Worm (Caenorhabditis elegans) whole organism, L4 larva: ENCODE results near the gene C33F10.11.
A peak's percentile ranks its signal among the peaks of the same experiment; 100 is the strongest.

ENCODE experiments used
- D1046.2 ChIP-seq: fragments of 200-800 bp; sonication (Bioruptor generic); IDR thresholded peaks from 2 replicates; pipeline ENCODE4 v1.3.6; 2022; ENCODE audit warnings: missing genetic modification characterization, missing compliant biosample characterization
- R02D3.7 ChIP-seq: fragments of 150-350 bp; sonication (generic microtip); optimal IDR thresholded peaks from 3 replicates; lab custom pipeline; 2014; ENCODE audit warnings: missing biosample characterization, missing genetic modification characterization
- T26A8.4 ChIP-seq: fragments of 200-800 bp; sonication (Bioruptor generic); IDR thresholded peaks from 2 replicates; pipeline ENCODE4 v1.3.6; 2022; ENCODE audit warnings: missing genetic modification characterization, missing compliant biosample characterization
- Y48G9A.11 ChIP-seq: fragments of 200-800 bp; sonication (Bioruptor generic); IDR thresholded peaks from 2 replicates; pipeline ENCODE4 v1.3.6; 2022; ENCODE audit warnings: missing genetic modification reagents, missing genetic modification characterization, missing compliant biosample characterization
- Y5F2A.4 ChIP-seq: fragments of 200-800 bp; sonication (Bioruptor generic); optimal IDR thresholded peaks from 2 replicates; lab custom pipeline; 2018; ENCODE audit warnings: mild to moderate bottlenecking, missing genetic modification characterization, missing compliant biosample characterization
- ZK337.2 ChIP-seq: fragments of 200-800 bp; sonication (Bioruptor generic); IDR thresholded peaks from 2 replicates; pipeline ENCODE4 v1.3.6; 2022; ENCODE audit warnings: missing genetic modification reagents, missing genetic modification characterization, missing compliant biosample characterization
- aha-1 ChIP-seq: fragments of 150-350 bp; peaks from one replicate; lab custom pipeline; 2014; ENCODE audit warnings: missing biosample characterization, missing genetic modification characterization
- aly-2 ChIP-seq: sonication (generic microtip); optimal IDR thresholded peaks from 2 replicates; lab custom pipeline; 2018; ENCODE audit warnings: missing biosample characterization, missing genetic modification characterization
- ceh-32 ChIP-seq: sonication (generic microtip); optimal IDR thresholded peaks from 2 replicates; lab custom pipeline; 2016; ENCODE audit warnings: mild to moderate bottlenecking, missing genetic modification characterization, missing compliant biosample characterization; ENCODE audit not compliant: poor library complexity
- ceh-62 ChIP-seq: sonication (generic microtip); optimal IDR thresholded peaks from 2 replicates; lab custom pipeline; 2017; ENCODE audit warnings: missing biosample characterization, missing genetic modification characterization
- dmd-8 ChIP-seq: fragments of 200-800 bp; sonication (Bioruptor generic); IDR thresholded peaks from 2 replicates; pipeline ENCODE4 v1.3.6; 2022; ENCODE audit warnings: missing genetic modification characterization, missing compliant biosample characterization
- dmd-9 ChIP-seq: fragments of 200-800 bp; sonication (Bioruptor generic); IDR thresholded peaks from 2 replicates; pipeline ENCODE4 v1.3.6; 2022; ENCODE audit warnings: missing genetic modification reagents, missing genetic modification characterization, missing compliant biosample characterization
- dve-1 ChIP-seq: sonication (generic microtip); optimal IDR thresholded peaks from 2 replicates; lab custom pipeline; 2017; ENCODE audit warnings: antibody characterized with exemption, mild to moderate bottlenecking, missing genetic modification characterization, missing compliant biosample characterization; ENCODE audit not compliant: insufficient read depth
- egl-43 ChIP-seq: fragments of 200-800 bp; sonication (Bioruptor generic); IDR thresholded peaks from 2 replicates; pipeline ENCODE4 v1.3.6; 2022; ENCODE audit warnings: missing genetic modification reagents, missing genetic modification characterization, missing compliant biosample characterization
- hlh-11 ChIP-seq: fragments of 200-800 bp; sonication (Bioruptor generic); optimal IDR thresholded peaks from 2 replicates; lab custom pipeline; 2018; ENCODE audit warnings: mild to moderate bottlenecking, missing genetic modification characterization, missing compliant biosample characterization
- hlh-30 ChIP-seq: sonication (generic microtip); optimal IDR thresholded peaks from 2 replicates; lab custom pipeline; 2017; ENCODE audit warnings: antibody characterized with exemption, mild to moderate bottlenecking, missing genetic modification characterization, missing compliant biosample characterization; ENCODE audit not compliant: insufficient read depth
- lim-7 ChIP-seq: fragments of 200-800 bp; sonication (Bioruptor generic); IDR thresholded peaks from 2 replicates; pipeline ENCODE4 v1.3.6; 2022; ENCODE audit warnings: missing genetic modification characterization, missing compliant biosample characterization
- lin-13 ChIP-seq: fragments of 150-350 bp; optimal IDR thresholded peaks from 2 replicates; lab custom pipeline; 2014; ENCODE audit warnings: missing biosample characterization, missing genetic modification reagents, missing genetic modification characterization
- lin-15B ChIP-seq: fragments of 150-350 bp; sonication (generic microtip); optimal IDR thresholded peaks from 3 replicates; lab custom pipeline; 2014; ENCODE audit warnings: missing biosample characterization, missing genetic modification characterization
- lin-38 ChIP-seq: fragments of 200-800 bp; sonication (Bioruptor generic); IDR thresholded peaks from 2 replicates; pipeline ENCODE4 v1.3.6; 2022; ENCODE audit warnings: missing genetic modification reagents, missing genetic modification characterization, missing compliant biosample characterization
- madf-9 ChIP-seq: fragments of 200-800 bp; sonication (Bioruptor generic); conservative IDR thresholded peaks from 2 replicates; pipeline ENCODE4 v1.3.6; 2022; ENCODE audit warnings: missing genetic modification reagents, missing genetic modification characterization, missing compliant biosample characterization
- mdl-1 ChIP-seq, 2 experiments: fragments of 150-350 bp in 1 of 2; sonication (generic microtip) in 1 of 2; optimal IDR thresholded peaks; 2 replicates each; lab custom pipeline; 2014 to 2017; ENCODE audit warnings: missing biosample characterization in 2 of 2, missing genetic modification characterization in 2 of 2
- mxl-2 ChIP-seq: fragments of 200-800 bp; sonication (Bioruptor generic); conservative IDR thresholded peaks from 2 replicates; pipeline ENCODE4 v1.3.6; 2022; ENCODE audit warnings: missing genetic modification reagents, missing genetic modification characterization, missing compliant biosample characterization
- mxl-3 ChIP-seq: fragments of 200-800 bp; sonication (Bioruptor generic); optimal IDR thresholded peaks from 2 replicates; lab custom pipeline; 2018; ENCODE audit warnings: mild to moderate bottlenecking, missing genetic modification characterization, missing compliant biosample characterization
- nhr-42 ChIP-seq: fragments of 200-800 bp; sonication (Bioruptor generic); IDR thresholded peaks from 2 replicates; pipeline ENCODE4 v1.3.6; 2022; ENCODE audit warnings: missing genetic modification characterization, missing compliant biosample characterization
- nhr-6 ChIP-seq: fragments of 150-350 bp; optimal IDR thresholded peaks from 2 replicates; lab custom pipeline; 2014; ENCODE audit warnings: missing biosample characterization, missing genetic modification characterization
- nhr-76 ChIP-seq: fragments of 150-350 bp; optimal IDR thresholded peaks from 2 replicates; lab custom pipeline; 2014; ENCODE audit warnings: missing biosample characterization, missing genetic modification characterization
- php-3 ChIP-seq: fragments of 200-800 bp; sonication (Bioruptor generic); IDR thresholded peaks from 2 replicates; pipeline ENCODE4 v1.3.6; 2022; ENCODE audit warnings: missing genetic modification reagents, missing genetic modification characterization, missing compliant biosample characterization
- pqm-1 ChIP-seq: sonication (generic microtip); optimal IDR thresholded peaks from 2 replicates; lab custom pipeline; 2017; ENCODE audit warnings: missing biosample characterization, missing genetic modification characterization
- rbr-2 ChIP-seq: sonication (generic microtip); optimal IDR thresholded peaks from 2 replicates; lab custom pipeline; 2016; ENCODE audit warnings: missing genotype, missing genetic modification characterization, missing compliant biosample characterization
- snpc-1.2 ChIP-seq: fragments of 200-800 bp; sonication (Bioruptor generic); IDR thresholded peaks from 2 replicates; pipeline ENCODE4 v1.3.6; 2022; ENCODE audit warnings: missing genetic modification reagents, missing genetic modification characterization, missing compliant biosample characterization
- unc-39 ChIP-seq: sonication (generic microtip); optimal IDR thresholded peaks from 2 replicates; lab custom pipeline; 2017; ENCODE audit warnings: missing biosample characterization, missing genetic modification characterization
- unc-62 ChIP-seq, 3 experiments: fragments of 150-350 bp in 1 of 3; sonication (generic microtip); optimal IDR thresholded peaks in 2 of 3; peaks in 1 of 3; 1 replicate in 1 of 3; 2 replicates in 2 of 3; lab custom pipeline; 2014 to 2017; ENCODE audit warnings: missing biosample characterization in 3 of 3, missing genetic modification characterization in 3 of 3, missing genetic modification reagents in 3 of 3, missing genotype in 1 of 3
- zfp-2 ChIP-seq: sonication (generic microtip); optimal IDR thresholded peaks from 2 replicates; lab custom pipeline; 2016; ENCODE audit warnings: mild to moderate bottlenecking, missing genetic modification characterization, missing compliant biosample characterization
- ztf-11 ChIP-seq: fragments of 150-350 bp; optimal IDR thresholded peaks from 2 replicates; lab custom pipeline; 2014; ENCODE audit warnings: missing biosample characterization, missing genetic modification characterization

Gene C33F10.11

ce11 chrII:4802917-4803316, 31.7 kb downstream of the C33F10.11 start (continued):
- TF ChIP-seq D1046.2 (GFP tag; lab: Robert Waterston, UW) (no peak), dve-1 (tag; lab: Kevin White, UChicago) (peak; percentile 1), Y5F2A.4 (no peak), nhr-6 (tag; lab: Kevin White, UChicago) (no peak), ceh-32 (tag; lab: Kevin White, UChicago) (no peak), ceh-62 (tag; lab: Kevin White, UChicago) (no peak), pqm-1 (tag; lab: Kevin White, UChicago) (peak; percentile 77), mxl-2 (GFP tag; lab: Robert Waterston, UW) (no peak), lim-7 (GFP tag; lab: Robert Waterston, UW) (no peak), R02D3.7 (tag; lab: Kevin White, UChicago) (no peak), lin-15B (tag; lab: Kevin White, UChicago) (no peak), hlh-30 (tag; lab: Kevin White, UChicago) (no peak)
- TF ChIP-seq, all 104 proteins: peak for 7

ce11 chrII:4800524-4800923, 34.1 kb downstream of the C33F10.11 start:
- TF ChIP-seq nhr-42 = no peak
- 0 out of 2 replicates have a peak, but pooled peaks have one; percentile 5 for TF ChIP-seq egl-43 (GFP tag; lab: Robert Waterston, UW)
- TF ChIP-seq dmd-8 (GFP tag; lab: Robert Waterston, UW) = no peak
- peak in 1 of 2 experiments; percentile 95 for TF ChIP-seq unc-62 (GFP tag; optimal IDR thresholded peaks at IDR 0.05 in 1 of 2; lab: Kevin White, UChicago)
- TF ChIP-seq unc-62 (tag; optimal IDR thresholded peaks at IDR 0.05; lab: Kevin White, UChicago) = no peak

- TF ChIP-seq mdl-1 (tag; optimal IDR thresholded peaks at IDR 0.05; lab: Kevin White, UChicago) = no peak
- TF ChIP-seq hlh-30 (tag; lab: Kevin White, UChicago) = no peak
- no peak for TF ChIP-seq lin-38 (GFP tag; lab: Robert Waterston, UW)
- TF ChIP-seq rbr-2 = no peak
- no peak for TF ChIP-seq nhr-42
- no peak for TF ChIP-seq lim-7 (GFP tag; lab: Robert Waterston, UW)
- no peak for TF ChIP-seq snpc-1.2 (GFP tag; lab: Robert Waterston, UW)
- TF ChIP-seq lin-13 = no peak
- TF ChIP-seq, all 104 proteins: peak for 0
Observed at ce11 chrII:4797071-4797470, 37.6 kb downstream of the C33F10.11 start, which contains the start of gene C33F10.14. TSS of gene C33F10.14 (plus strand) at chrII:4797371.

- TF ChIP-seq madf-9 = no peak
- TF ChIP-seq lin-38 (GFP tag; lab: Robert Waterston, UW) = no peak
- no peak for TF ChIP-seq ztf-11 (tag; lab: Kevin White, UChicago)
- no peak for TF ChIP-seq nhr-76 (tag; lab: Kevin White, UChicago)
- TF ChIP-seq zfp-2 (tag; lab: Kevin White, UChicago) = no peak
- TF ChIP-seq T26A8.4 (GFP tag; lab: Robert Waterston, UW) = no peak
- TF ChIP-seq hlh-11 = no peak
- TF ChIP-seq Y48G9A.11 (GFP tag; lab: Robert Waterston, UW) = no peak
- no peak for TF ChIP-seq unc-39 (tag; lab: Kevin White, UChicago)
- no peak for TF ChIP-seq mxl-3 (GFP tag; lab: Kevin White, UChicago)
- TF ChIP-seq ZK337.2 (GFP tag; lab: Robert Waterston, UW) = no peak
- TF ChIP-seq dve-1 (tag; lab: Kevin White, UChicago) = no peak
- TF ChIP-seq ceh-62 (tag; lab: Kevin White, UChicago) = no peak
- TF ChIP-seq aly-2 (tag; lab: Kevin White, UChicago) = no peak
Observed at ce11 chrII:4795461-4795860, 39.2 kb downstream of the C33F10.11 start, which contains the start of gene C33F10.4. TSS of gene C33F10.4 (plus strand) at chrII:4795761.

ce11 chrII:4793320-4793719, 41.3 kb downstream of the C33F10.11 start:
- TF ChIP-seq php-3 (GFP tag; lab: Robert Waterston, UW) = no peak
- peak; percentile 95 for TF ChIP-seq aha-1 (tag; lab: Kevin White, UChicago)
- TF ChIP-seq dmd-9 = no peak
- TF ChIP-seq, all 104 proteins: peak for 1
